Worm (Caenorhabditis elegans) whole organism, mixed stage, embryonic: ENCODE results near the gene crn-5.

Experiments used
- blmp-1 ChIP-seq: fragments of 150-350 bp; optimal IDR thresholded peaks from 2 replicates; lab custom pipeline; 2014; ENCODE audit warnings: missing biosample characterization, missing genetic modification characterization
- ceh-83 ChIP-seq: fragments of 200-800 bp; sonication (Bioruptor generic); optimal IDR thresholded peaks from 2 replicates; lab custom pipeline; 2018; ENCODE audit warnings: mild to moderate bottlenecking, missing genetic modification characterization, missing compliant biosample characterization
- lin-13 ChIP-seq: fragments of 150-350 bp; optimal IDR thresholded peaks from 2 replicates; lab custom pipeline; 2014; ENCODE audit warnings: missing biosample characterization, missing genetic modification characterization
- mab-5 ChIP-seq: fragments of 150-350 bp; optimal IDR thresholded peaks from 2 replicates; lab custom pipeline; 2014; ENCODE audit warnings: missing biosample characterization, missing genetic modification characterization
- mep-1 ChIP-seq: fragments of 150-350 bp; optimal IDR thresholded peaks from 2 replicates; lab custom pipeline; 2017; ENCODE audit warnings: missing biosample characterization, missing genetic modification reagents, missing genetic modification characterization, inconsistent platforms
- nhr-2 ChIP-seq: fragments of 150-350 bp; optimal IDR thresholded peaks from 2 replicates; lab custom pipeline; 2014; ENCODE audit warnings: missing biosample characterization, missing genetic modification characterization
- nhr-237 ChIP-seq: fragments of 150-350 bp; optimal IDR thresholded peaks from 2 replicates; lab custom pipeline; 2014; ENCODE audit warnings: missing biosample characterization, missing genetic modification characterization
- pha-4 ChIP-seq: fragments of 150-350 bp; optimal IDR thresholded peaks from 2 replicates; lab custom pipeline; 2018; ENCODE audit warnings: missing biosample characterization, missing genetic modification reagents, missing genetic modification characterization
- snpc-4 ChIP-seq: fragments of 150-350 bp; optimal IDR thresholded peaks from 2 replicates; lab custom pipeline; 2014; ENCODE audit warnings: missing biosample characterization, missing genetic modification characterization
- tbx-8 ChIP-seq: fragments of 200-800 bp; sonication (Bioruptor generic); optimal IDR thresholded peaks from 2 replicates; lab custom pipeline; 2018; ENCODE audit warnings: mild to moderate bottlenecking, missing genetic modification characterization, moderate library complexity, missing compliant biosample characterization
- unc-62 ChIP-seq: fragments of 150-350 bp; optimal IDR thresholded peaks from 2 replicates; lab custom pipeline; 2014; ENCODE audit warnings: missing biosample characterization, missing genetic modification reagents, missing genetic modification characterization

- TF ChIP-seq blmp-1 (tag; lab: Kevin White, UChicago) (no peak), unc-62 (GFP tag; lab: Kevin White, UChicago) (no peak), tbx-8 (GFP tag; lab: Kevin White, UChicago) (no peak), nhr-2 (tag; lab: Kevin White, UChicago) (no peak), mab-5 (tag; lab: Kevin White, UChicago) (no peak), mep-1 (no peak), lin-13 (tag; lab: Kevin White, UChicago) (no peak), nhr-237 (no peak), ceh-83 (no peak), snpc-4 (tag; lab: Kevin White, UChicago) (no peak), pha-4 (tag; lab: Kevin White, UChicago) (no peak)
These were observed 41.5 kb upstream of the crn-5 start for ce11 chrII:10550872-10551647.
